Fruit fly (Drosophila melanogaster) whole organism, wandering third instar larva: ENCODE data around the gene CG5162.

ENCODE experiments used
- Dfd ChIP-seq: fragments of >200 bp; optimal IDR thresholded peaks from 2 replicates; lab custom pipeline; 2017; ENCODE audit warnings: missing biosample characterization, missing genetic modification characterization
- HLH106 ChIP-seq: fragments of 200-800 bp; optimal IDR thresholded peaks from 3 replicates; lab custom pipeline; 2019; ENCODE audit warnings: missing biosample characterization, mild to moderate bottlenecking, missing genetic modification characterization, moderate library complexity
- Mio ChIP-seq: sonication (Bioruptor generic); optimal IDR thresholded peaks from 2 replicates; lab custom pipeline; 2016; ENCODE audit warnings: missing biosample characterization, missing genetic modification characterization
- dmrt93B ChIP-seq: fragments of 200-800 bp; sonication (Bioruptor generic); optimal IDR thresholded peaks from 2 replicates; lab custom pipeline; 2018; ENCODE audit warnings: missing biosample characterization, mild to moderate bottlenecking, missing genetic modification characterization
- pan ChIP-seq: fragments of >200 bp; optimal IDR thresholded peaks from 2 replicates; lab custom pipeline; 2017
- psq ChIP-seq: fragments of 200-800 bp; sonication (Bioruptor generic); optimal IDR thresholded peaks from 3 replicates; lab custom pipeline; 2017; ENCODE audit warnings: missing biosample characterization, mild to moderate bottlenecking, missing genetic modification characterization, moderate library complexity

- TF ChIP-seq Dfd (GFP tag; lab: Kevin White, UChicago) (no peak), pan (lab: Kevin White, UChicago) (no peak), Mio (no peak), HLH106 (tag; lab: Kevin White, UChicago) (peak; percentile 8), psq (no peak), dmrt93B (no peak)
Observed at dm6 chrX:17174115-17174514, 41.0 kb upstream of the CG5162 start.
